Worm (Caenorhabditis elegans): ENCODE results near the gene npp-3.

npp-3 gene

ce11 chrII:11923620-11924298 lies 49.2 kb upstream of the npp-3 start:
- TF ChIP-seq aly-2 (tag; optimal IDR thresholded peaks at IDR 0.05) (no peak), pha-4 (tag; optimal IDR thresholded peaks at IDR 0.05) (peak; percentile 66), elt-1 (tag; optimal IDR thresholded peaks at IDR 0.05) (no peak), unc-62 (GFP tag; optimal IDR thresholded peaks at IDR 0.05) (no peak), R02D3.7 (tag; optimal IDR thresholded peaks at IDR 0.05) (no peak), egl-27 (tag; optimal IDR thresholded peaks at IDR 0.05) (no peak), nhr-237 (tag; optimal IDR thresholded peaks at IDR 0.05) (no peak)

ce11 chrII:11922757-11923538 lies 48.4 kb upstream of the npp-3 start:
- TF ChIP-seq pha-4 (tag; optimal IDR thresholded peaks at IDR 0.05) (peak; percentile 73), elt-2 (tag; optimal IDR thresholded peaks at IDR 0.05) (no peak)

ce11 chrII:11917530-11917952 lies 43.0 kb upstream of the npp-3 start:
- TF ChIP-seq ama-1 (optimal IDR thresholded peaks at IDR 0.05): peak; percentile 57
- TF ChIP-seq egl-27 (tag; optimal IDR thresholded peaks at IDR 0.05): no peak

ce11 chrII:11916945-11917344 lies 42.4 kb upstream of the npp-3 start:
- no peak for TF ChIP-seq tbx-2 (tag; optimal IDR thresholded peaks at IDR 0.05)
- TF ChIP-seq pha-4 (tag; optimal IDR thresholded peaks at IDR 0.05): no peak
- TF ChIP-seq nhr-67 (tag; optimal IDR thresholded peaks at IDR 0.05): no peak
- no peak for TF ChIP-seq nhr-25 (tag; optimal IDR thresholded peaks at IDR 0.05)
- no peak for TF ChIP-seq ama-1 (optimal IDR thresholded peaks at IDR 0.05)

- TF ChIP-seq ztf-11 (tag; optimal IDR thresholded peaks at IDR 0.05): no peak
- no peak for TF ChIP-seq ama-1 (optimal IDR thresholded peaks at IDR 0.05)
- TF ChIP-seq elt-2 (tag; optimal IDR thresholded peaks at IDR 0.05): no peak
- no peak for TF ChIP-seq nhr-77 (tag; optimal IDR thresholded peaks at IDR 0.05)
- no peak for TF ChIP-seq fkh-2 (tag; optimal IDR thresholded peaks at IDR 0.05)
- TF ChIP-seq ztf-4 (tag; optimal IDR thresholded peaks at IDR 0.05): no peak
- no peak for TF ChIP-seq nhr-43 (tag; optimal IDR thresholded peaks at IDR 0.05; ENCODE audit: poor library complexity, severe bottlenecking)
- TF ChIP-seq R02D3.7 (tag; optimal IDR thresholded peaks at IDR 0.05): no peak
- no peak for TF ChIP-seq fkh-10 (GFP tag; optimal IDR thresholded peaks at IDR 0.05)
- no peak for TF ChIP-seq eor-1 (tag; optimal IDR thresholded peaks at IDR 0.05)
Observed at ce11 chrII:11916555-11916941, 42.0 kb upstream of the npp-3 start.

ce11 chrII:11915770-11916554 lies 41.4 kb upstream of the npp-3 start, which contains the start of the genes vps-15 and hmg-12:
TSS of gene vps-15 (minus strand) at chrII:11915852.
TSS of gene hmg-12 (plus strand) at chrII:11916513.
- TF ChIP-seq mdl-1 (tag; optimal IDR thresholded peaks at IDR 0.05) (no peak), ZK546.5 (tag; optimal IDR thresholded peaks at IDR 0.05) (peak; percentile 11), egl-27 (tag; optimal IDR thresholded peaks at IDR 0.05) (no peak), nhr-77 (tag; optimal IDR thresholded peaks at IDR 0.05) (no peak), nfya-1 (tag; optimal IDR thresholded peaks at IDR 0.05; ENCODE audit: insufficient read depth) (peak; percentile 24), unc-39 (tag; optimal IDR thresholded peaks at IDR 0.05) (no peak), elt-2 (tag; optimal IDR thresholded peaks at IDR 0.05) (no peak), daf-12 (tag; optimal IDR thresholded peaks at IDR 0.05) (no peak), pha-4 (tag; optimal IDR thresholded peaks at IDR 0.05) (no peak), pqm-1 (tag; optimal IDR thresholded peaks at IDR 0.05) (no peak), lin-15B (tag; optimal IDR thresholded peaks at IDR 0.05) (peak; percentile 54), hmg-11 (tag; optimal IDR thresholded peaks at IDR 0.05) (peak; percentile 67)

All from whole organism, L3 larva.